Worm (Caenorhabditis elegans): ENCODE data around the gene iff-2.

Gene iff-2

ce11 chrII:8585036-8585627, 24.0 kb upstream of the iff-2 start, which contains the start of gene F54C9.11 (continued):
- TF ChIP-seq saeg-2 (GFP tag; IDR thresholded peaks at IDR 0.05) (no peak), lin-38 (GFP tag; IDR thresholded peaks at IDR 0.05) (no peak), nhr-237 (tag; optimal IDR thresholded peaks at IDR 0.05) (no peak), unc-62 (GFP tag; optimal IDR thresholded peaks at IDR 0.05 in 1 of 2) (no peak), unc-62 (tag; optimal IDR thresholded peaks at IDR 0.05) (no peak), spr-1 (tag; optimal IDR thresholded peaks at IDR 0.05) (no peak), T26A8.4 (GFP tag; IDR thresholded peaks at IDR 0.05) (peak; percentile 83; the same call in 1 of the 2 replicates), tag-97 (GFP tag; IDR thresholded peaks at IDR 0.05) (no peak), tra-1 (GFP tag; IDR thresholded peaks at IDR 0.05) (no peak), hmg-1.1 (GFP tag; IDR thresholded peaks at IDR 0.05) (no peak), Y5F2A.4 (GFP tag; optimal IDR thresholded peaks at IDR 0.05) (no peak), D1046.2 (GFP tag; IDR thresholded peaks at IDR 0.05) (no peak), nhr-6 (tag; optimal IDR thresholded peaks at IDR 0.05) (no peak), unc-39 (tag; optimal IDR thresholded peaks at IDR 0.05) (no peak), dmd-6 (GFP tag; IDR thresholded peaks at IDR 0.05) (no peak), mdl-1 (tag; optimal IDR thresholded peaks at IDR 0.05) (peak in 1 of 2 experiments; percentile 55), daf-19 (GFP tag; conservative IDR thresholded peaks at IDR 0.05) (no peak), ctbp-1 (GFP tag; IDR thresholded peaks at IDR 0.05) (peak; percentile 43; the same call in 1 of the 2 replicates), dmd-9 (GFP tag; IDR thresholded peaks at IDR 0.05) (no peak), lsy-2 (tag; optimal IDR thresholded peaks at IDR 0.05) (peak in 1 of 2 experiments; percentile 45), spr-3 (GFP tag; optimal IDR thresholded peaks at IDR 0.05) (no peak), lin-29 (GFP tag; IDR thresholded peaks at IDR 0.05) (no peak), Y105C5A.15 (GFP tag; IDR thresholded peaks at IDR 0.05) (no peak), egl-43 (GFP tag; IDR thresholded peaks at IDR 0.05) (no peak), T20F7.1 (GFP tag; optimal IDR thresholded peaks at IDR 0.05) (no peak), F44E2.7 (GFP tag; IDR thresholded peaks at IDR 0.05) (no peak), lin-39 (tag; optimal IDR thresholded peaks at IDR 0.05) (no peak), zfp-3 (GFP tag; conservative IDR thresholded peaks at IDR 0.05) (no peak), snpc-4 (tag; optimal IDR thresholded peaks at IDR 0.05) (no peak), daf-8 (GFP tag; IDR thresholded peaks at IDR 0.05) (no peak), madf-5 (GFP tag; IDR thresholded peaks at IDR 0.05) (no peak), mep-1 (tag; optimal IDR thresholded peaks at IDR 0.05) (peak; percentile 53)

- TF ChIP-seq lin-1 (GFP tag; IDR thresholded peaks at IDR 0.05) (no peak), unc-62 (GFP tag; optimal IDR thresholded peaks at IDR 0.05 in 1 of 2) (no peak), unc-62 (tag; optimal IDR thresholded peaks at IDR 0.05) (no peak), fkh-10 (GFP tag; optimal IDR thresholded peaks at IDR 0.05) (no peak), nhr-76 (tag; optimal IDR thresholded peaks at IDR 0.05) (no peak), dpl-1 (GFP tag; optimal IDR thresholded peaks at IDR 0.05) (no peak), ama-1 (optimal IDR thresholded peaks at IDR 0.05) (peak; percentile 58), lin-38 (GFP tag; IDR thresholded peaks at IDR 0.05) (0 out of 2 replicates have a peak, but pooled peaks have one; percentile 28), fos-1 (tag; optimal IDR thresholded peaks at IDR 0.05) (no peak), hlh-30 (tag; optimal IDR thresholded peaks at IDR 0.05; ENCODE audit: insufficient read depth) (peak; percentile 7)
Measured at ce11 chrII:8583035-8583434, 21.9 kb upstream of the iff-2 start.

ce11 chrII:8581700-8582099, 20.5 kb upstream of the iff-2 start, which contains the start of gene arl-1:
Gene arl-1, plus strand, starts transcription at chrII:8582000.
- TF ChIP-seq lin-29 (GFP tag; IDR thresholded peaks at IDR 0.05) (no peak), lir-3 (tag; optimal IDR thresholded peaks at IDR 0.05) (no peak), zag-1 (tag; optimal IDR thresholded peaks at IDR 0.05) (no peak), hlh-30 (tag; optimal IDR thresholded peaks at IDR 0.05; ENCODE audit: insufficient read depth) (no peak), T26A8.4 (GFP tag; IDR thresholded peaks at IDR 0.05) (no peak), mxl-3 (GFP tag; optimal IDR thresholded peaks at IDR 0.05) (no peak), mes-2 (tag; optimal IDR thresholded peaks at IDR 0.05; ENCODE audit: poor library complexity, severe bottlenecking) (no peak), duxl-1 (tag; optimal IDR thresholded peaks at IDR 0.05; ENCODE audit: poor library complexity) (no peak), daf-19 (GFP tag; conservative IDR thresholded peaks at IDR 0.05) (no peak)
